Worm (Caenorhabditis elegans): ENCODE data around the gene ppm-1.G.

DNA sequence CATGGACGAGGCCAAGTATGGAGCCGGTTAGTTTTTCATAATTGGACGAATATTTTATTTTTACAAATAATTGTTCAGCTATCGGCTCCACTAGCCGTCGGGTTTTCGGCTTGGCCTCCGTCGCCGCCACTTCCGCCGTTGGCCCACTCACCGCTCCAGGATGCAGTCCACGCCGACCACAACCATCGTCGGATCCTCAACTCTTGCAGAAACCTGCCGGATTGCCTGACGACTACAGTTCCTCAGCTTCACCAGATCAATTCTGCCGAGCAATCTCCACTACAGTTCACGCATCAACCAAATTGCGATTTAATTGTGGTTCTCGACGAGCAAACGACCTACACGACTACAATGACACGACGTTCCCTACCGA is 50.9 kb downstream of the ppm-1.G start:
- TF ChIP-seq W03F9.2 (tag; optimal IDR thresholded peaks at IDR 0.05) (no peak), him-1 (tag; optimal IDR thresholded peaks at IDR 0.05) (no peak), dao-5 (tag; optimal IDR thresholded peaks at IDR 0.05) (no peak)

Measured in whole organism, L4/young adult.